Worm (Caenorhabditis elegans) whole organism, L4/young adult: ENCODE measurements around the gene clec-243.

Experiments
- W03F9.2 ChIP-seq: fragments of 150-350 bp; optimal IDR thresholded peaks from 2 replicates; lab custom pipeline; 2014; ENCODE audit warnings: missing biosample characterization, missing genetic modification characterization
- dao-5 ChIP-seq: sonication (generic microtip); optimal IDR thresholded peaks from 2 replicates; lab custom pipeline; 2016; ENCODE audit warnings: missing genotype, missing genetic modification characterization, moderate library complexity, missing compliant biosample characterization
- him-1 ChIP-seq: sonication (generic microtip); optimal IDR thresholded peaks from 2 replicates; lab custom pipeline; 2016; ENCODE audit warnings: missing genotype, missing genetic modification reagents, missing genetic modification characterization, missing compliant biosample characterization

clec-243 gene

DNA sequence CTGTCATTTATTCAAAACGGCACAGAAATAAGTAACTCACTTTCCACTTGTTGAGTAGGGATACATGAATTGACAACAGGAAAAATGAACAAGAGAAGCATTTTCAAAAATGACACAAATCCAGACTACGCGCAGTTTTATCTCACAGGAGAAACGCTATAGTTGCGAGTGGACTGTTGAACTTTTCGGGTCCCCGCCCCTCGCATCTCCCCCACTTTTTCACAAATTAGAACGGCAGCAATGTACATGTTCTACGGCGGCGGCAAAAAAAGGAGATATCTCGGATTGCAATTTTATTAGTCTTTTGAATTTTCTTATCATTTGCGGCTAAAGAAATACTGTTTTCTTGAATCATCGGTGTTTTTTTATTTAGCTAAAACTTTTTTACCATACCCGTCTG lies 3.4 kb downstream of the clec-243 start, which contains the start of gene clec-242:
Gene clec-242, minus strand, starts transcription at position 101 of the 400 bp plus-strand sequence.
- TF ChIP-seq him-1 (no peak), dao-5 (no peak), W03F9.2 (tag; lab: Kevin White, UChicago) (no peak)

DNA sequence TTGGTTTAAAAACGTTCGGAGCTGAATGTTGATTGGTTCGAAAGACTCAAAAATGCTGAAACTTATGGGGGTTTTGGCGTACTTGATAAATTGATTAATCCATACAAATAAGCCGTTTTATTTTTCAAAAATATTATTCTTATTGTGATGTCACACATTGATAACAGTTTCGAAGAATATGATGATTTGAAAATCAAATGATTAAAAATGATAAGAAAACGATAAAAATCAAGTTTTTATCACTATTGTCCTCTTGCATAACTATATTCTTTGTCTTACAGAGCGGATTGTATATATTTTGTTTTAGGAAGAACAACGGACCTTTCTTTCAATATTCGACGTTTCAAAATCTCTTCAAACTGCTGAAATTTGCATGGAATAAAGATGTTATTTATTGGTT lies 5.8 kb downstream of the clec-243 start:
- TF ChIP-seq W03F9.2 (tag; lab: Kevin White, UChicago) (no peak), dao-5 (no peak), him-1 (no peak)

DNA sequence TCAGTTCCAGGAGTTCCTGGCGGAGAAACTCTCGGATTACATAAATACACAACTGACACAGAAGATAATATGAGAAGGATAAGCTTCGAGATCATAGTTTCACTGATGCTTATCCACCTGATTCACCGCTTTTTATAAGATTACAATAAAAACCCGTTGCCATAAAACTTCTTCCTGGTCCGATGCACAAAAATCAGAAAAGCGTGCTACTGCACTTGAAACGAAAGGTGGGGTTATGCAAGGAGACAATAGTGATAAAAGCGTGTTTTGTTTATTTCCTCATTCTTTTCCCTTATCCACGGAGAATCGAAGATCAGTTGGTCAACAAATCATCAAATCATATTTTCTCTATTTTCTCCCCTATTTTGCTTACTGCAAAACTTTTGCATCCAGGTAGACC lies 6.3 kb downstream of the clec-243 start, which contains the start of gene Y68A4B.3:
Gene Y68A4B.3, minus strand, starts transcription at position 101 of the 400 bp plus-strand sequence.
- TF ChIP-seq him-1 (no peak), dao-5 (no peak), W03F9.2 (tag; lab: Kevin White, UChicago) (no peak)

DNA sequence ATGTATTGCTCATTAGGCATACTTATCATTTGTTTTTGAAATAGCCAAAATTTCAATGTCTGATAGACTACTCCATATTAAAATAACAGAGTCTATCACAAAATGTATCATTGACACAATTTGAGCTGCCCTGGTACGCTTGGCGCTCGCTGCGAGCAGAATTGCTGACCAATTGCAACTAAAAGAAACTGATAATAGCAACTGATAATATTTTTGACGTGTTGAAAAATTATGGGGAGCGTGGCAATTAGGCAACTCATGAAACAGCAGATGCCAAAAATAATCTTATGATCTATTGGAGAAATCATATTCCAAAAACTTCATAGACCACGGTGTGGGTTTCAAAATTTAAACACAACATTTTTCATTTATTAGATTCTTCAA lies 7.5 kb downstream of the clec-243 start:
- TF ChIP-seq him-1: no peak
- TF ChIP-seq W03F9.2 (tag; lab: Kevin White, UChicago): no peak
- no peak for TF ChIP-seq dao-5

DNA sequence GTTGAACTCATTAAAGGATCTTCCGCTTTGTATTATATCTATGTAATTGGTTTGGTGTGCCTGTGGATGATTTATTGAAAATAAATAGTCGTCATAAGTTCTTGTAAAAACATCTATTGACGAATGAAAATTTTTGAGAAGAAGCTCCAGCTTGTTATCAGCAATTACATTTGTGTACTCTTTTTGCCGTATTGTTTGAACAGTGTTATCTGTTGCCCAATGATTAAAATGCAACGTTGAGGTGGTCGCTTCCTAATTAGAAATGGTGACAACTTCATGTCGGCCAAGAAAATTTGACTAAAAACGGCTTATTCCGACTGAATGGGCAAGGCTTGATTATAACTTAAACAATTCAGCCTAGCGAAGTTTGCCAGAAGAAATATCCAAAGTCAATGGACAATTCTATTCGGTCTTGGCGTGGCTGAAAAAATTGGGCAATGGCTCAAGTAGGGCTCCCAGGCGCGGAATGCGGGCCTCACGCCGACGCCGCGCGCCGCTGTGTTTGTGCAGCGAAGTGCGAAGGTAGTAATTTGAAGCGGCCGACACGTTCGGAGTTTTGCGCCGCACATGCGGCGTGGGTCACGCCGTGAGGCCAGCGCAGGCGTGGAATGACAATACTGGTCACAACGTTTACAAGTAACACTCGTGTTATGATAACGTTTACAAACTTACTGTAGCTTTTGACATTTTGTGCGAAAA lies 8.1 kb downstream of the clec-243 start:
- TF ChIP-seq dao-5: no peak
- no peak for TF ChIP-seq him-1
- no peak for TF ChIP-seq W03F9.2 (tag; lab: Kevin White, UChicago)

DNA sequence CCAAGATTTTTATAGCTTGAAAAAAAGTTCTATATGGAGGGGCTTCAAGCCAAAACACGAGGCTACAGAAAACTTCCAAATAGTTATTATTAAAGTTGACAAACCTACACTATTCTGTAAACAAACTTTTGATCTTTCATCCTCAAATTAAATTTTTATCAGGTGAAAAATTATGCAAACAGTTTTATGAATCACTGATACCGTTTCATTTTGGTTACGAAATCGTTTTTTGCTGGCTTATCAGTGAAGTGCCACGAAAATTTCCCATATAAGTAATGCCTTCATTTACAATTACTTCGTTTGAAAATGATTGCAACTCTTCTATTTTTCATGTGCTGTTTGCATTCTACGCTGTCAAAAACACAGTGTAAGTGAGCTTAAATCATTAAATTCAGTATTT lies 10.0 kb downstream of the clec-243 start, which contains the start of gene T19C9.8:
Gene T19C9.8, plus strand, starts transcription at position 299 of the 400 bp plus-strand sequence.
- no peak for TF ChIP-seq W03F9.2 (tag; lab: Kevin White, UChicago)
- no peak for TF ChIP-seq dao-5
- no peak for TF ChIP-seq him-1

DNA sequence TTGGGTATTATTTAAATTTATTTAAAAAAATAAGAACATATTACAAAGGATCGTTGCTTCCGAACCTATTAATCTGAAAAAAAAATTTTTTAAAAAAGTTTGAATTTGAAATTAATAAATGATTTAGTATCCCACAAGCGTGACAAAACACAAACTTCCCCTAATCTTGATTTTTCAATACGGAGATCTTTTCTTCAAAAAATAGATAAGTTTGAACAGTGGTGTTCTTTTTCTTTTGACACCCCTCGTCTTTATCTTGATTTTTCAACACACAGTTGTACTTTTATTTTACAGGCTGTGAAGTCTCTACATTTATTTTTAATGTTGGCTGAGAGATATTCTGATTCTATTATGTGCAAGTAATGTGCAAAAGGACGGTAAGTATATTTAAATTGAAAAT lies 12.5 kb downstream of the clec-243 start, which contains the start of gene T19C9.10:
Gene T19C9.10, plus strand, starts transcription at position 248 of the 400 bp plus-strand sequence.
- no peak for TF ChIP-seq dao-5
- no peak for TF ChIP-seq him-1
- TF ChIP-seq W03F9.2 (tag; lab: Kevin White, UChicago): no peak

DNA sequence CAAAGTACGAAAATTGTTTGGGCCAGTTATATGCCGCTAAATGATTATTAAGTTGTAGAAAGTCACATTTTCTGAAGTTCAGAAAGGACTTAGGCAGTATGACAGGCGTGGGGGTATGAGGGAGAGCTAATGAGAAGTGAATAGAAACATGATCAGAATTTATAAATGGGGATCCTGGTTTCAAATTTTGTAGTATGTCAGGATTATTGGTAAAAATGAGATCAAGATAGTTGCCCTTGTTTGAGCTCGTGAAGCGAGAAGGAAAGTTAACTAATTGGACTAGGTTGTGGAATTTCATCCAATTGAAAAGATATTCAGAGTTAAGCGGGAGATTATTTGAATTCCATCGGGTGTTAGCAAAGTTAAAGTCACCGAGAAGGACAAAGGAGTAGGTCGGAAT lies 16.4 kb downstream of the clec-243 start:
- TF ChIP-seq him-1: no peak
- TF ChIP-seq W03F9.2 (tag; lab: Kevin White, UChicago): no peak

DNA sequence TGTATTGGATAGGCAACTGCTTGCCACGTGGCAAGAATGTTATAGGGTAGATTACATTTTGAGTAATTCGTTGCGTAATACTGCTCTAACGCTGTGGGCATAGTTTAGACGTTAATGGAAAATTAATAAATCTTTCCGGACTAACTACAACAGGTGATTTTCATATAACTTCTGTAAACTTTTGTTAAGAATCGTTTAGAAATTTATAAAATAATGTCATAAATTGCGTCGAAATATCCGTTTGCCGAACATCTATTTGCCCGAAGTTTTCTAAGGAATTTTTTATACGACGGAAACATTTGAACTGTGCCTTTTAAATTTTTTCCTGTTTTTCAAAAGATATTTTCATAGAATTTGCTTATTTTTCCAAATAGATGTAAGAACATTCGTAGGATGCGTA lies 22.7 kb downstream of the clec-243 start, which contains the start of gene srh-112:
Gene srh-112, minus strand, starts transcription at position 101 of the 400 bp plus-strand sequence.
- no peak for TF ChIP-seq W03F9.2 (tag; lab: Kevin White, UChicago)
- no peak for TF ChIP-seq dao-5
- TF ChIP-seq him-1: no peak

DNA sequence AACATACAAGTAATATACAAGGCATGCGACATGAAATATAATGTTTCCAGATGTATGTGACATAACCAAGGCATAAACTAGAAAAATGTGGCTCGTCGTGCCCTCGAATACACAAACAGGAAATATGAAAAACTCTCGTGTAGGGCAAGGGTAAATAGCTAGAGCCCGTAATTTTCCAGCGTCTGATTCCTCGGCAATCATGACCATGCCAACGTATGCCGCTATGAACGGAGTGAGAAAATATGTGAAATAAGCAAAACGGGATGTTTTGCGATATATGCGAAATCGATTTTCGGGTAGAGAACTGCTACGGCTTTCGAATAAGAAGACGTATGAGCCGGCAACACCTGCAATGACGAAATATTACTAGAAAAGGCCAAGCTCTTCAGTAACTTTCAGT lies 23.4 kb downstream of the clec-243 start, which contains the start of gene scl-25:
Gene scl-25, plus strand, starts transcription at position 301 of the 400 bp plus-strand sequence.
- TF ChIP-seq him-1 (no peak), W03F9.2 (tag; lab: Kevin White, UChicago) (no peak)

DNA sequence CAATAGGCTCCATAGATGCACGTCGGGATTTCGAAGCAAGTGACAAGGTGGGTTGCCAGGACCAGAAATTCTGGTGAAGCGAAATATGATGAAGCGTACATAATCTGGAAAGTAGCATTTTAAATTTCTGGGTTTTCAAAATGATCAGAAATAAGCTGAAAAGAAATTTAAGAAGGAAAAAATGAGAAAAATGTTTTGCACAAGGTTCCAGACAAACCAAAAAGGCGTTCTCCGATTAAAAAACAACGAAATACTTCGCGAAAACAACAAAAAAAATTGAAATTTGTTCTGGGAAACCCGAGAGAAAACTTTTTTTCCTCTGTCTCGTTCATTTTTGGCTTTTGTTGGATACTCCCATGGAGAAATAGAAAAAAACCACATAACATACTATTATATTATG lies 25.5 kb downstream of the clec-243 start, which contains the start of gene srh-252:
Gene srh-252, minus strand, starts transcription at position 101 of the 400 bp plus-strand sequence.
- TF ChIP-seq dao-5: no peak

DNA sequence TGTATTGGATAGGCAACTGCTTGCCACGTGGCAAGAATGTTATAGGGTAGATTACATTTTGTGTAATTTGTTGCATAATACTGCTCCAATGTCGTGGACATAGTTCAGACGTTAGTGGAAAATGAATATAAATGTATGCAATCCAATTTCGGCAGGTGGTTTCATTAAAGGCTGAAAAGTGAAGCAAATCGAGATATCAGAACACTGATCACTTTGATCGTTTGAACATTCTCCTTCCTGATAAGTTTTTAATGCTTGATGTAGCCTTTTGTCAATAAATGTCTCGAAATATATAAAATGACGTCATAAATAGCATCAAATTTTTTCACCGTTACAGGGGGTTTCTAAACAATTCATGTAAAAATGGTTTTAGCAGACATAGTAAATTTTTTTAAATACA lies 28.5 kb downstream of the clec-243 start, which contains the start of gene srh-109:
Gene srh-109, minus strand, starts transcription at position 101 of the 400 bp plus-strand sequence.
- no peak for TF ChIP-seq W03F9.2 (tag; lab: Kevin White, UChicago)

DNA sequence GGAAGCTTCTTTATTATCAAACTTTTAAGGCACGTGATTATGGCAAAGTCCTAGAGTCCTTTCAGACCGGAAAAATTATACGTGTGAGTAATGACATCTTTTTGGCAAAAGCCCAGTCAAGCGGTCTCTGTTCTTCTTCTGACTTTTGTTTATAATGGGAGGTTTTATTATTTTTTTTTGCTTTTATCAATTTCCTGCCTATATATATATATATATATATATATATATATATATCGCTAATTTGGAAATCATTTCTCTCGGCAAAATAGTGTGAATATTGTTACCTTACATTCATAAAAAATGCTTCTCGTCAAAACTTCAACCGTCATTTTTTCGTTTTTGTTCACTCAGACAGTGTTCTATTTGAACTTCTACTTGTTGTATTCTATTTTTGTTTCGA lies 31.1 kb downstream of the clec-243 start, which contains the start of gene srbc-62:
Gene srbc-62, plus strand, starts transcription at position 301 of the 400 bp plus-strand sequence.
- TF ChIP-seq W03F9.2 (tag; lab: Kevin White, UChicago) (no peak), dao-5 (no peak), him-1 (no peak)

DNA sequence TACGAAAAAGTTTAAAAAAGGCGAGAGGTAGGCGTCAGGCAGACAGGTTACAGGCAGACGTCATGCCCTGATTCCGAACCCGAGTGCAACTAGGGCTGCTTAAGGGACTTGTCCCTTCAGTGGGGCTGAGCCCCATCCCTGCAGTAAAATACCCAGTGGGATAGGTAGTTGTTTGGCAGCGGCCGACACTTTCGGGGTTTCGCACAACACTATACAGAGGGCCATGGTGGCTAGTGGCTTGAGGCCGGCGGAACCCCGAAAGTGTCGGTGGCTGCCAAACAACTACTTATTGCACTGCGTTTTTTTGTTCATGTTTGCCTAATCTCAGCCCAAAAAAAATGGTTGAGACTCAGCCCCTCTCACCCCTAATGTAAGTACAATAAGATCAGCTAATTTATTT lies 33.2 kb downstream of the clec-243 start:
- TF ChIP-seq him-1 (no peak), dao-5 (no peak), W03F9.2 (tag; lab: Kevin White, UChicago) (no peak)

DNA sequence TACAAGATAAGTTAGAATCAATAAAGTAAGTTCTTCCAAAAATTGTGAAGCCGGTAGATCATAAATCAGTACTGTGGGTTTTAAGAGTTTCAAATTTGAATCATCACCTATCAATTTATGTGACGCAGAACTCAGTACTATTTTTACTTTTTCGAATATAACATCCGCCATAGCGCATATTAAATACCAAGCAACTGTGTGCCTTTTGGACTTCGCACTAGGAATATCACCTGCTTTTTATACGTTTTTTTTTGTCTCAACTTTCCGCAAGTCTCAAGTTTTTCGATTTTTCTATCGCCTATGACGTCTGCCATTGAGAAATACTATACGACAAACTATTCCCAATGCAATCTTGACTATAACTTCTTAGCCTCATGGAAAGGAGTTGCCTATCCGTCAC lies 36.1 kb downstream of the clec-243 start, which contains the start of gene srh-113:
Gene srh-113, plus strand, starts transcription at position 301 of the 400 bp plus-strand sequence.
- TF ChIP-seq him-1 (no peak), W03F9.2 (tag; lab: Kevin White, UChicago) (no peak), dao-5 (no peak)
